Worm (Caenorhabditis elegans) whole organism, early embryonic: ENCODE data around the gene F52E1.2.

Experiments
- B0310.2 ChIP-seq: sonication (generic microtip); optimal IDR thresholded peaks from 2 replicates; lab custom pipeline; 2016; ENCODE audit warnings: mild to moderate bottlenecking, missing genetic modification characterization, missing compliant biosample characterization
- F13C5.2 ChIP-seq: sonication (generic microtip); optimal IDR thresholded peaks from 2 replicates; lab custom pipeline; 2017; ENCODE audit warnings: mild to moderate bottlenecking, missing genetic modification characterization, inconsistent platforms, missing compliant biosample characterization
- aly-1 ChIP-seq: sonication (generic microtip); optimal IDR thresholded peaks from 2 replicates; lab custom pipeline; 2016; ENCODE audit warnings: missing genetic modification characterization, missing compliant biosample characterization
- ama-1 ChIP-seq: fragments of 150-350 bp; optimal IDR thresholded peaks from 2 replicates; lab custom pipeline; 2014
- ceh-13 ChIP-seq: fragments of 200-800 bp; sonication (Bioruptor generic); optimal IDR thresholded peaks from 2 replicates; lab custom pipeline; 2018; ENCODE audit warnings: mild to moderate bottlenecking, missing genetic modification characterization, missing compliant biosample characterization
- ceh-36 ChIP-seq: sonication (generic microtip); optimal IDR thresholded peaks from 2 replicates; lab custom pipeline; 2016; ENCODE audit warnings: missing genetic modification characterization, inconsistent platforms, missing compliant biosample characterization
- ets-7 ChIP-seq: sonication (generic microtip); optimal IDR thresholded peaks from 2 replicates; lab custom pipeline; 2016; ENCODE audit warnings: missing genotype, missing genetic modification characterization, missing compliant biosample characterization
- flt-1 ChIP-seq: fragments of 200-800 bp; sonication (Bioruptor generic); IDR thresholded peaks from 2 replicates; pipeline ENCODE4 v1.3.6; 2022; ENCODE audit warnings: missing genetic modification characterization, missing compliant biosample characterization
- hmbx-1 ChIP-seq: sonication (generic microtip); optimal IDR thresholded peaks from 2 replicates; lab custom pipeline; 2016; ENCODE audit warnings: mild to moderate bottlenecking, missing genetic modification characterization, missing compliant biosample characterization
- hmg-4 ChIP-seq: fragments of 200-800 bp; sonication (Bioruptor generic); optimal IDR thresholded peaks from 2 replicates; lab custom pipeline; 2018; ENCODE audit warnings: mild to moderate bottlenecking, missing genetic modification characterization, missing compliant biosample characterization
- hnd-1 ChIP-seq: sonication (generic microtip); optimal IDR thresholded peaks from 2 replicates; lab custom pipeline; 2016; ENCODE audit warnings: missing genetic modification characterization, missing compliant biosample characterization
- pes-1 ChIP-seq: fragments of 200-800 bp; sonication (Bioruptor generic); IDR thresholded peaks from 2 replicates; pipeline ENCODE4 v1.3.6; 2022; ENCODE audit warnings: missing genetic modification reagents, missing genetic modification characterization, missing compliant biosample characterization
- scrt-1 ChIP-seq: fragments of 200-800 bp; sonication (Bioruptor generic); IDR thresholded peaks from 2 replicates; pipeline ENCODE4 v1.3.6; 2022; ENCODE audit warnings: missing genetic modification characterization, missing compliant biosample characterization
- sea-1 ChIP-seq: fragments of 200-800 bp; sonication (Bioruptor generic); conservative IDR thresholded peaks from 2 replicates; pipeline ENCODE4 v1.3.6; 2022; ENCODE audit warnings: missing genetic modification characterization, missing compliant biosample characterization
- tbx-11 ChIP-seq: fragments of 200-800 bp; sonication (Bioruptor generic); IDR thresholded peaks from 2 replicates; pipeline ENCODE4 v1.3.6; 2022; ENCODE audit warnings: missing genetic modification characterization, missing compliant biosample characterization
- tbx-37 ChIP-seq: fragments of 200-800 bp; sonication (Bioruptor generic); conservative IDR thresholded peaks from 2 replicates; pipeline ENCODE4 v1.3.6; 2022; ENCODE audit warnings: missing genetic modification reagents, missing genetic modification characterization, missing compliant biosample characterization
- tra-4 ChIP-seq: sonication (generic microtip); optimal IDR thresholded peaks from 2 replicates; lab custom pipeline; 2017; ENCODE audit warnings: missing genetic modification characterization, missing compliant biosample characterization

F52E1.2 gene

DNA sequence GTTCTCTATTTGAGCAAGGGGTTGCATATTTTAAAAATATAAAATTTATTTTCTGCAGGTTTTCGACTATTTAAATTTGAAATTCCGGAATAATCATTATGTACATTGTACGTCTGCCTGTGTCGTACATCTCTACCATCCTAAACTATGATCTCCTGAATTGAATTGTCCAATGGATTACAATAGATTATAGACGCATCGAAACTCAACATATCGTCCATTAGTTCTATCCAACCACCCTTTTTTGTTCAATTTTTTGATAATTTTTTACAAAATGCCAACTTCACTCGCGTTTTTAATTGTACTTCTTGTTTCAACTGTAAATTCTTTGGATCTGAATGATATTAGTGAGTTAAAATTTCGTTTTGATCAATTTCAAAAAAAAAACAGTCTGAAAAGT is at the start of gene F52E1.2:
Gene F52E1.2 (plus strand): TSS at position 190 of the 400 bp plus-strand sequence.
- no peak for TF ChIP-seq sea-1
- TF ChIP-seq F13C5.2 (tag; lab: Kevin White, UChicago) = no peak
- TF ChIP-seq ceh-13 = no peak
- no peak for TF ChIP-seq tbx-11 (GFP tag; lab: Robert Waterston, UW)
- no peak for TF ChIP-seq aly-1 (tag; lab: Kevin White, UChicago)
- TF ChIP-seq flt-1 (GFP tag; lab: Robert Waterston, UW) = no peak
- TF ChIP-seq hnd-1 (tag; lab: Kevin White, UChicago) = no peak
- TF ChIP-seq hmbx-1 = no peak
- TF ChIP-seq pes-1 (GFP tag; lab: Robert Waterston, UW) = no peak
- no peak for TF ChIP-seq ama-1 (lab: Kevin White, UChicago)
- TF ChIP-seq B0310.2 (tag; lab: Kevin White, UChicago) = no peak
- TF ChIP-seq scrt-1 (GFP tag; lab: Robert Waterston, UW) = no peak
- no peak for TF ChIP-seq ceh-36 (tag; lab: Kevin White, UChicago)
- TF ChIP-seq hmg-4 (GFP tag; lab: Kevin White, UChicago) = no peak
- no peak for TF ChIP-seq tbx-37 (GFP tag; lab: Robert Waterston, UW)
- TF ChIP-seq tra-4 (tag; lab: Kevin White, UChicago) = no peak
- no peak for TF ChIP-seq ets-7

DNA sequence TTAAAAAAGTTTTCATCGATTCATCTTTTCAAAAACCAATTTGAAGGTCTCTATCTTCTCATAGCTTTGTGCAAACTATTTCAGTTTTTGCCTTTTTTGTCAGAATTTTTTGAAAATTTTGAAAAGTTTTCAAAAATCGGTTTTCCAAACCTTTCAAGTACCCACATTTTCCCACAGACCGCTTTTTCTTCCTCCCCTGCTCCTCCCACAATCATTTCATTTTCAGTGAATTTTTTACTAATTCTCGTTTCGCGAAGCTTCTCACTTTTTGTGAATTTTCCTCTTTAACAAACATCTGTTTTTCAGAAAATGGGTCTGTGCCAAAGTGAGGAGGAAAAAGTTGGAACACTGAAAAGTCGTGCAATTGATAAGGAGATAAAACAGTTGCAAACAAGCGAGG is 39.7 kb upstream of the F52E1.2 start, which contains the start of gene gpa-2:
Gene gpa-2 (plus strand): TSS at position 301 of the 400 bp plus-strand sequence.
- no peak for TF ChIP-seq ama-1 (lab: Kevin White, UChicago)
- TF ChIP-seq tbx-37 (GFP tag; lab: Robert Waterston, UW) = no peak
- no peak for TF ChIP-seq hmg-4 (GFP tag; lab: Kevin White, UChicago)
- TF ChIP-seq tra-4 (tag; lab: Kevin White, UChicago) = no peak
- TF ChIP-seq B0310.2 (tag; lab: Kevin White, UChicago) = no peak
- TF ChIP-seq scrt-1 (GFP tag; lab: Robert Waterston, UW) = no peak
- TF ChIP-seq sea-1 = no peak
- TF ChIP-seq tbx-11 (GFP tag; lab: Robert Waterston, UW) = no peak

DNA sequence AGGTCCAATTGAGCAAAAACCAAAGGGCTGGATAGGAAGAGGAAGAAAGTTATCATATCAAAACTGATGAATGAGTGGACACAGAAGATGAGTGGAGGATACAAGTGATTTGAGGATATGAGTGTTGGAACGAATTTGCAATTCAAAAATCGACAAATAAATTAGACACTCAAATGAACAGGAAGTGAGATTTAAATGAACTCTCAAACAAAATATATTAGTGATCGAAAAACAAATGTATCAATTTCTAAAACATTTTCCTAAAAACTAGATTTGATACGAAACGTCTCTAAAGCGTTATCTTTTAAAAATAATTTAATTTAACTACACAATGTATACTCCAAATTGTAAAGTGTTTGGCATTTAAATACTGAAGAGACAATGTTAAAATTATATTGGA is 35.0 kb upstream of the F52E1.2 start, which contains the start of gene F38E1.10:
Gene F38E1.10 (minus strand): TSS at position 101 of the 400 bp plus-strand sequence.
- TF ChIP-seq hmg-4 (GFP tag; lab: Kevin White, UChicago) (no peak), pes-1 (GFP tag; lab: Robert Waterston, UW) (no peak), F13C5.2 (tag; lab: Kevin White, UChicago) (no peak), ceh-36 (tag; lab: Kevin White, UChicago) (no peak), hmbx-1 (no peak), hnd-1 (tag; lab: Kevin White, UChicago) (no peak), B0310.2 (tag; lab: Kevin White, UChicago) (no peak), ets-7 (no peak), flt-1 (GFP tag; lab: Robert Waterston, UW) (no peak), aly-1 (tag; lab: Kevin White, UChicago) (no peak)

DNA sequence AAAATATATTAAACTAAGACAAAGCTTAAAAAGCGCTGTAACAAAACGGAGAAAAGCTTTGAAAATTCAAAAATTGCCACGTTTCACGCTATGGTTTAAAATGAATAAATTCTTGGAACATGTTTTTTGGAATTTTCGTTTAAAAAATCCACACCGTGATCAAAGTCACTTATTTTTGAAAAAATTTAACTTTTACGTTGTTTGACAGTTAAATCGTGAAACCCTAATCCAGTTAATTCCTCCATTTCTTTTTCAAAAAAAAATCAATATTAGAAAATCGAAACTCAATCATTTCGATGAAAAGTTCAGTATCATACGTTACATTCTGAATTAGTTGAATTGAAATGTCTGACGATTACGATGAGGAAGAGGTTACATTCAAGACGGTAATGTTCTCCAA is 34.5 kb upstream of the F52E1.2 start, which contains the start of gene F38E1.3:
Gene F38E1.3 (plus strand): TSS at position 301 of the 400 bp plus-strand sequence.
- no peak for TF ChIP-seq sea-1
- TF ChIP-seq ets-7 = no peak
- TF ChIP-seq tra-4 (tag; lab: Kevin White, UChicago) = no peak
- no peak for TF ChIP-seq tbx-11 (GFP tag; lab: Robert Waterston, UW)
- no peak for TF ChIP-seq tbx-37 (GFP tag; lab: Robert Waterston, UW)
- no peak for TF ChIP-seq ceh-36 (tag; lab: Kevin White, UChicago)
- no peak for TF ChIP-seq hnd-1 (tag; lab: Kevin White, UChicago)
- TF ChIP-seq B0310.2 (tag; lab: Kevin White, UChicago) = no peak
- no peak for TF ChIP-seq pes-1 (GFP tag; lab: Robert Waterston, UW)
- TF ChIP-seq hmg-4 (GFP tag; lab: Kevin White, UChicago) = no peak
- no peak for TF ChIP-seq ceh-13
- TF ChIP-seq aly-1 (tag; lab: Kevin White, UChicago) = no peak
- no peak for TF ChIP-seq scrt-1 (GFP tag; lab: Robert Waterston, UW)
- TF ChIP-seq F13C5.2 (tag; lab: Kevin White, UChicago) = no peak
- no peak for TF ChIP-seq flt-1 (GFP tag; lab: Robert Waterston, UW)

DNA sequence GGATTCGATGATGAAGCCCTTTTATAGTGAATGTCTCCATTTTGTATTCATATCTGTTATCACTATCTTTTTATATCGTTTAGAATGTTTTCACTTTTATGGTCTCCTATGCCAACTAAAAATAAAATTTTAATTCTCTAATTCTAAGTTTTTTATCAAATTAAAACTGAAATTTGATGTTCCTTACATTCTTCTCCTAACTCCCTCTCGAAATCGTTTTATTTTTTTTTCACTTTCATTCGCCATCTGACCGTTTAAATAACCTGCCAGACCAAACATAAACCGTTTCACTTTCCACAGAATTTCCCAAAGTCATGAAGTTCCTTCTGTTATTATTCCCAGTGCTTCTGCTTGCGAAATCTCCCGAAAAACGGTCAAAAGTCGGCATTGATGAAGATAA is 31.2 kb upstream of the F52E1.2 start, which contains the start of gene F52E1.5:
Gene F52E1.5 (plus strand): TSS at position 301 of the 400 bp plus-strand sequence.
- TF ChIP-seq hmg-4 (GFP tag; lab: Kevin White, UChicago) (no peak), scrt-1 (GFP tag; lab: Robert Waterston, UW) (no peak), tra-4 (tag; lab: Kevin White, UChicago) (no peak), ets-7 (no peak), flt-1 (GFP tag; lab: Robert Waterston, UW) (no peak), hmbx-1 (no peak), hnd-1 (tag; lab: Kevin White, UChicago) (no peak)

DNA sequence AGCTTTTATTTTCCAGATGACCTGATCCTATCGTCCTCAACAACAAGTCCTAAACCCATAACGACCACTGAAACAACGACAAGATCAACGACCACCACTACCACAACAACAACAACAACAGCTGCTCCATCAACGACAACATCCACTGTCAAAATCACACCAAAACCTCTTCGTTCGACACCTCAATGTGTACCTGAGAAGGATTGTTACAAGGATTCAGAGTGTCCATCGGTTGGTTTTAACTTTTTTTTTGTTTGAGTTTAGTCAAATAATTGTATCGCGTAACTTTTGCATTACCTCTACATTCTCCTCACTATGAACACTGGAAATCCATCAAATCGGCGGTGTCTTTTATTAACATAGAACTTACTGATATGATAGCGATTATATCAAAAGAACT is 30.3 kb upstream of the F52E1.2 start:
- TF ChIP-seq scrt-1 (GFP tag; lab: Robert Waterston, UW) (no peak), pes-1 (GFP tag; lab: Robert Waterston, UW) (no peak), tbx-37 (GFP tag; lab: Robert Waterston, UW) (no peak), ets-7 (no peak), tbx-11 (GFP tag; lab: Robert Waterston, UW) (no peak), aly-1 (tag; lab: Kevin White, UChicago) (no peak), tra-4 (tag; lab: Kevin White, UChicago) (no peak), ceh-36 (tag; lab: Kevin White, UChicago) (no peak), B0310.2 (tag; lab: Kevin White, UChicago) (no peak), ama-1 (lab: Kevin White, UChicago) (no peak), ceh-13 (no peak), hnd-1 (tag; lab: Kevin White, UChicago) (no peak)

ce11 chrV:8383716-8384115 is 26.7 kb upstream of the F52E1.2 start, which contains the start of gene F52E1.14:
Gene F52E1.14, plus strand, starts transcription at chrV:8383922.
- TF ChIP-seq hmg-4 (GFP tag; lab: Kevin White, UChicago) = no peak
- no peak for TF ChIP-seq sea-1
- no peak for TF ChIP-seq tbx-37 (GFP tag; lab: Robert Waterston, UW)
